Fruit fly (Drosophila melanogaster) S2 (cell line): ENCODE data around the gene CG12024.

Source experiments
- CG8478 ChIP-seq: fragments of >200 bp; optimal IDR thresholded peaks from 2 replicates; lab custom pipeline; 2018
- CTCF ChIP-seq, 2 experiments: fragments of >200 bp; optimal IDR thresholded peaks; 2 replicates each; lab custom pipeline; 2018

DNA sequence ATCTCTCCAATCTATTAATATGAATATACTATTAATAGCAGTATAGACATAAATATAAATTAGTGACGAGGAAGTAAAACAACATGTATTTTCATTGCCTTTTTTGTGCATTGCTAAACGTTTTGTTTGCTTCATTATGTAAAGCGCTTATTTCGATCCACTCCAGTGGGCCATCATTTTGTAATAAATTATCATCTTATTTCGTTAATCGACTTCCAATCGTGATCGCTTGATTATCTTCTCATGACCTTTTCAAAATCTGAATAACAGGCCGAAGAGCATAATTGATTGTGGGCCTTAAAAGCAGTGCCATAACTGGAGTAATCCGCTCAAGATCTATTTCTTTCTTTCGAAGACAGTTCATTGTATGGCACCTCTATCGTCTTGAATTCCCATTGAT lies 39.6 kb upstream of the CG12024 start:
- no peak for TF ChIP-seq CG8478 (lab: Kevin White, UChicago)
- no peak for TF ChIP-seq CTCF (optimal IDR thresholded peaks at IDR 0.05; lab: Kevin White, UChicago)
